Fruit fly (Drosophila melanogaster): ENCODE measurements around the gene CG3604.
A peak's percentile ranks its signal among the peaks of the same experiment; 100 is the strongest.

The CG3604 gene

DNA sequence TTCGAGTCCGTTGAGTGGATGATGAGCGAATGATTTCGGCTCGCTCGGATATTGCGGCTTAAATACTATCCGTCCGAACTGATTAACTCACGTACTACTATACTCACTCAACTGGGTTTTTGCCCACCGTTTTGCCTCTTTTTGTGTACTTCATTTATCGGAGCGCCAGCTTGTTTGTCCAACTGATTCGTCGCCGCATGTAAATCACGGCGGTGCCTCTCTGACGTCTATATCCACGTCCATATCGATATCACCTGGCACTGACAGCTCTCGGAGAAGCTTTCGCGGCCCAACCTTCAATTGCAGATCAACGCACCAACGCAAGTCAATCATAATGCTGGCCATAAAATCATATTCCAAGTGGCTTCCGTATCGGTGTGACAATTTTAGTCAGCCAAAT is at the start of gene CG3604:
CG3604 (minus strand) TSS at position 101 of the 400 bp plus-strand sequence.
- TF ChIP-seq CG15336 (GFP tag; IDR thresholded peaks at IDR 0.05) (no peak), cyc (GFP tag; optimal IDR thresholded peaks at IDR 0.05) (no peak), ss (GFP tag; optimal IDR thresholded peaks at IDR 0.05) (no peak), vri (GFP tag; optimal IDR thresholded peaks at IDR 0.05) (no peak), esn (GFP tag; optimal IDR thresholded peaks at IDR 0.05) (no peak), svp (GFP tag) (peak; percentile 33)

- no peak for TF ChIP-seq svp (GFP tag)
- peak; percentile 14 for TF ChIP-seq Eip78C (GFP tag)
Measured at dm6 chr2L:3740443-3740842, 42.8 kb upstream of the CG3604 start.

DNA sequence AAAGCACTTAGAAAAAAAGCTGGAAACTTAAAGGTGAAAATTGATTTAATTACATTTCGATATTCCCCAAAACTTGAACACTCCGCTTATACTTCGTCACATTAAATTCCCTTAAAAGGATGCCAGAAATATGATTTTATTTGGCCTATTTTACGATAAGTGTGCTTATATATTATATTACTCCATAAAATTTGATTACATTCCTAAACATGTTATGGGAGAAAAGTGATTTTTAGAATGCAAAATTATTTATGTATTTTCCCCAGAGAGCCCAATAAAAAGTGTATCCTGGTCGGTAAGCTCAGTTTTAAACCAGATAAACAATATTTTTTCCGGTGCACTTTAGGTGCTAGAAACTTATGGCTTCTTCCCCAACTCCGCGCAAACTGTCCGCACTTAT is 40.0 kb upstream of the CG3604 start:
- TF ChIP-seq Hr4 (GFP tag; optimal IDR thresholded peaks at IDR 0.05) (peak; percentile 58), CG16779 (tag; optimal IDR thresholded peaks at IDR 0.05) (no peak), Eip78C (GFP tag) (peak; percentile 88), CG34406 (GFP tag; optimal IDR thresholded peaks at IDR 0.05) (no peak), esn (GFP tag; optimal IDR thresholded peaks at IDR 0.05) (no peak), acj6 (GFP tag; optimal IDR thresholded peaks at IDR 0.05) (no peak), CG8119 (GFP tag; IDR thresholded peaks at IDR 0.05) (no peak), CG3032 (tag; optimal IDR thresholded peaks at IDR 0.05) (no peak), Sox102F (GFP tag; optimal IDR thresholded peaks at IDR 0.05) (no peak), CG8319 (GFP tag; optimal IDR thresholded peaks at IDR 0.05) (no peak), net (GFP tag; optimal IDR thresholded peaks at IDR 0.05) (no peak), Eip75B (GFP tag; optimal IDR thresholded peaks at IDR 0.05) (no peak), CG11762 (GFP tag; optimal IDR thresholded peaks at IDR 0.05; ENCODE audit: insufficient read depth) (no peak), Ets96B (tag; optimal IDR thresholded peaks at IDR 0.05) (peak; percentile 14), CG6163 (GFP tag; IDR thresholded peaks at IDR 0.05) (no peak), Blimp-1 (GFP tag; optimal IDR thresholded peaks at IDR 0.05) (no peak), salr (GFP tag; optimal IDR thresholded peaks at IDR 0.05) (peak in 1 of 2 experiments; percentile 1), CG11294 (GFP tag; IDR thresholded peaks at IDR 0.05) (no peak), Eip93F (GFP tag; optimal IDR thresholded peaks at IDR 0.05) (no peak), CG4318 (GFP tag; optimal IDR thresholded peaks at IDR 0.05) (peak; percentile 16), fkh (GFP tag; optimal IDR thresholded peaks at IDR 0.05) (no peak), Hr38 (GFP tag; optimal IDR thresholded peaks at IDR 0.05) (no peak), CG8632 (GFP tag; optimal IDR thresholded peaks at IDR 0.05) (no peak), Gug (GFP tag; IDR thresholded peaks at IDR 0.05) (no peak), cyc (GFP tag; optimal IDR thresholded peaks at IDR 0.05) (no peak), CG6808 (GFP tag; optimal IDR thresholded peaks at IDR 0.05) (no peak), CG6276 (GFP tag; optimal IDR thresholded peaks at IDR 0.05) (peak; percentile 2), eg (GFP tag; IDR thresholded peaks at IDR 0.05) (no peak), Hr39 (GFP tag; optimal IDR thresholded peaks at IDR 0.05) (no peak), svp (GFP tag) (peak; percentile 57), fd85E (GFP tag; optimal IDR thresholded peaks at IDR 0.05) (no peak), fd59A (GFP tag; optimal IDR thresholded peaks at IDR 0.05) (no peak), Ets21C (GFP tag; optimal IDR thresholded peaks at IDR 0.05) (no peak), Sox15 (GFP tag; optimal IDR thresholded peaks at IDR 0.05) (no peak), achi (GFP tag; optimal IDR thresholded peaks at IDR 0.05) (peak; percentile 31), Met (GFP tag; optimal IDR thresholded peaks at IDR 0.05) (no peak), CG9139 (GFP tag; optimal IDR thresholded peaks at IDR 0.05) (no peak), spab (GFP tag; optimal IDR thresholded peaks at IDR 0.05) (no peak), CG32006 (GFP tag; optimal IDR thresholded peaks at IDR 0.05) (peak; percentile 60), CG10669 (GFP tag; optimal IDR thresholded peaks at IDR 0.05) (no peak), CG31627 (GFP tag; optimal IDR thresholded peaks at IDR 0.05) (no peak), CG7368 (GFP tag; optimal IDR thresholded peaks at IDR 0.05) (no peak), CG3919 (GFP tag; optimal IDR thresholded peaks at IDR 0.05) (no peak), CG1621 (tag; optimal IDR thresholded peaks at IDR 0.05) (no peak), Sox14 (GFP tag; optimal IDR thresholded peaks at IDR 0.05) (no peak), CG6792 (GFP tag; optimal IDR thresholded peaks at IDR 0.05) (no peak)
